Fruit fly (Drosophila melanogaster): Measurements from ENCODE around the gene Traf4.

Traf4 gene

dm6 chr2L:4332962-4333757 lies 28.6 kb upstream of the Traf4 start:
- TF ChIP-seq CG7368 (GFP tag; optimal IDR thresholded peaks at IDR 0.05) (peak; percentile 88), Eip75B (GFP tag; optimal IDR thresholded peaks at IDR 0.05) (peak; percentile 93), CG16779 (tag; optimal IDR thresholded peaks at IDR 0.05) (peak; percentile 92), CG8632 (GFP tag; optimal IDR thresholded peaks at IDR 0.05) (peak; percentile 86), CG9139 (GFP tag; optimal IDR thresholded peaks at IDR 0.05) (peak; percentile 90), net (GFP tag; optimal IDR thresholded peaks at IDR 0.05) (peak; percentile 96), Eip93F (GFP tag; optimal IDR thresholded peaks at IDR 0.05) (peak; percentile 82), spab (GFP tag; optimal IDR thresholded peaks at IDR 0.05) (peak; percentile 91), CG31627 (GFP tag; optimal IDR thresholded peaks at IDR 0.05) (peak; percentile 90), CG34406 (GFP tag; optimal IDR thresholded peaks at IDR 0.05) (peak; percentile 88), eg (GFP tag; IDR thresholded peaks at IDR 0.05) (peak; percentile 94), lz (GFP tag; optimal IDR thresholded peaks at IDR 0.05) (peak; percentile 85), CG6792 (GFP tag; optimal IDR thresholded peaks at IDR 0.05) (peak; percentile 86), CG15336 (GFP tag; IDR thresholded peaks at IDR 0.05) (peak; percentile 95), Eip78C (GFP tag) (peak; percentile 98), Sox14 (GFP tag; optimal IDR thresholded peaks at IDR 0.05) (peak; percentile 96), Sox15 (GFP tag; optimal IDR thresholded peaks at IDR 0.05) (peak; percentile 88), Sox102F (GFP tag; optimal IDR thresholded peaks at IDR 0.05) (peak; percentile 85), CG6808 (GFP tag; optimal IDR thresholded peaks at IDR 0.05) (peak; percentile 92), CG6163 (GFP tag; IDR thresholded peaks at IDR 0.05) (peak; percentile 95), Hr4 (GFP tag; optimal IDR thresholded peaks at IDR 0.05) (peak; percentile 96), Blimp-1 (GFP tag; optimal IDR thresholded peaks at IDR 0.05) (peak; percentile 56), svp (GFP tag) (peak; percentile 92), vri (GFP tag; optimal IDR thresholded peaks at IDR 0.05) (peak; percentile 63), ss (GFP tag; optimal IDR thresholded peaks at IDR 0.05) (peak; percentile 92 to 93), CG8119 (GFP tag; IDR thresholded peaks at IDR 0.05) (peak; percentile 95), CG10631 (GFP tag; optimal IDR thresholded peaks at IDR 0.05) (peak; percentile 85), fkh (GFP tag; optimal IDR thresholded peaks at IDR 0.05) (peak; percentile 77), dac (GFP tag; optimal IDR thresholded peaks at IDR 0.05) (peak; percentile 87), fd59A (GFP tag; optimal IDR thresholded peaks at IDR 0.05) (peak; percentile 80), salr (GFP tag; optimal IDR thresholded peaks at IDR 0.05) (peak; percentile 83 to 93), CG32006 (GFP tag; optimal IDR thresholded peaks at IDR 0.05) (peak; percentile 97), Ets21C (GFP tag; optimal IDR thresholded peaks at IDR 0.05) (peak; percentile 72), CG4318 (GFP tag; optimal IDR thresholded peaks at IDR 0.05) (peak; percentile 91), dsx (GFP tag; optimal IDR thresholded peaks at IDR 0.05; ENCODE audit: poor library complexity, severe bottlenecking) (peak; percentile 93), fd85E (GFP tag; optimal IDR thresholded peaks at IDR 0.05) (peak; percentile 70), pdm3 (GFP tag; optimal IDR thresholded peaks at IDR 0.05) (peak; percentile 89), CG11762 (GFP tag; optimal IDR thresholded peaks at IDR 0.05; ENCODE audit: insufficient read depth) (peak; percentile 93), CG11902 (GFP tag; optimal IDR thresholded peaks at IDR 0.05) (peak; percentile 84), CG3032 (tag; optimal IDR thresholded peaks at IDR 0.05) (peak; percentile 81), Gug (GFP tag; IDR thresholded peaks at IDR 0.05) (peak; percentile 92), Lpt (GFP tag; optimal IDR thresholded peaks at IDR 0.05) (peak; percentile 93), esn (GFP tag; optimal IDR thresholded peaks at IDR 0.05) (peak; percentile 84), Hr38 (GFP tag; optimal IDR thresholded peaks at IDR 0.05) (no peak), achi (GFP tag; optimal IDR thresholded peaks at IDR 0.05) (peak; percentile 92), topi (GFP tag; optimal IDR thresholded peaks at IDR 0.05) (peak; percentile 92), CG8319 (GFP tag; optimal IDR thresholded peaks at IDR 0.05) (peak; percentile 89), CG3919 (GFP tag; optimal IDR thresholded peaks at IDR 0.05) (peak; percentile 95), Met (GFP tag; optimal IDR thresholded peaks at IDR 0.05) (peak; percentile 86), Smox (GFP tag; optimal IDR thresholded peaks at IDR 0.05) (peak; percentile 87)
